Worm (Caenorhabditis elegans) whole organism, L1 larva: ENCODE data around the gene T24A6.1.

Experiments
- C04F5.9 ChIP-seq: sonication (generic microtip); optimal IDR thresholded peaks from 2 replicates; lab custom pipeline; 2016; ENCODE audit warnings: missing genetic modification characterization, missing compliant biosample characterization
- C16A3.4 ChIP-seq: fragments of 150-350 bp; optimal IDR thresholded peaks from 2 replicates; lab custom pipeline; 2014; ENCODE audit warnings: missing biosample characterization, missing genetic modification characterization
- F16B12.6 ChIP-seq: fragments of 150-350 bp; optimal IDR thresholded peaks from 2 replicates; lab custom pipeline; 2014; ENCODE audit warnings: missing biosample characterization, missing genetic modification characterization
- alr-1 ChIP-seq: fragments of 200-800 bp; sonication (Bioruptor generic); optimal IDR thresholded peaks from 2 replicates; lab custom pipeline; 2018; ENCODE audit warnings: borderline replicate concordance, mild to moderate bottlenecking, missing genetic modification characterization, missing compliant biosample characterization
- aly-2 ChIP-seq: fragments of 150-350 bp; optimal IDR thresholded peaks from 2 replicates; lab custom pipeline; 2014; ENCODE audit warnings: missing biosample characterization, missing genetic modification characterization
- ama-1 ChIP-seq: fragments of 150-350 bp; optimal IDR thresholded peaks from 2 replicates; lab custom pipeline; 2014
- ceh-82 ChIP-seq, 3 experiments: fragments of 150-350 bp in 1 of 3; sonication (generic microtip) in 2 of 3; optimal IDR thresholded peaks; 2 replicates each; lab custom pipeline; 2014 to 2017; ENCODE audit warnings: missing biosample characterization in 3 of 3, missing genetic modification characterization in 3 of 3
- ceh-88 ChIP-seq: fragments of 200-800 bp; sonication (Bioruptor generic); IDR thresholded peaks from 2 replicates; pipeline ENCODE4 v1.3.6; 2022; ENCODE audit warnings: missing genetic modification characterization, missing compliant biosample characterization
- ceh-90 ChIP-seq: sonication (generic microtip); optimal IDR thresholded peaks from 2 replicates; lab custom pipeline; 2016; ENCODE audit warnings: missing genetic modification characterization, missing compliant biosample characterization
- ces-1 ChIP-seq: fragments of 150-350 bp; optimal IDR thresholded peaks from 2 replicates; lab custom pipeline; 2014; ENCODE audit warnings: missing biosample characterization, missing genetic modification reagents, missing genetic modification characterization
- dpl-1 ChIP-seq, 3 experiments: fragments of 150-350 bp in 2 of 3; sonication (generic microtip) in 1 of 3; optimal IDR thresholded peaks; 2 replicates each; lab custom pipeline; 2014 to 2017; ENCODE audit warnings: missing biosample characterization in 3 of 3, missing genetic modification characterization in 3 of 3, missing genetic modification reagents in 3 of 3
- efl-1 ChIP-seq, 4 experiments: fragments of 150-350 bp; optimal IDR thresholded peaks in 3 of 4; peaks in 1 of 4; 1 replicate in 1 of 4; 2 replicates in 3 of 4; lab custom pipeline; 2014; ENCODE audit warnings: missing biosample characterization in 2 of 4, missing genetic modification characterization in 2 of 4, missing genetic modification reagents in 2 of 4
- egl-27 ChIP-seq, 2 experiments: fragments of 150-350 bp in 1 of 2; sonication (generic microtip); optimal IDR thresholded peaks; 3 replicates each; lab custom pipeline; 2017 to 2018; ENCODE audit warnings: missing biosample characterization in 2 of 2, missing genetic modification characterization in 2 of 2, missing genetic modification reagents in 2 of 2
- fkh-10 ChIP-seq: sonication (generic microtip); optimal IDR thresholded peaks from 2 replicates; lab custom pipeline; 2017; ENCODE audit warnings: missing biosample characterization, missing genetic modification reagents, missing genetic modification characterization
- fkh-8 ChIP-seq: sonication (generic microtip); optimal IDR thresholded peaks from 2 replicates; lab custom pipeline; 2016; ENCODE audit warnings: mild to moderate bottlenecking, missing genetic modification characterization, missing compliant biosample characterization
- fos-1 ChIP-seq: fragments of 150-350 bp; optimal IDR thresholded peaks from 2 replicates; lab custom pipeline; 2014; ENCODE audit warnings: missing biosample characterization, missing genetic modification characterization
- hlh-17 ChIP-seq: fragments of 200-800 bp; sonication (Bioruptor generic); optimal IDR thresholded peaks from 2 replicates; lab custom pipeline; 2018; ENCODE audit warnings: missing genetic modification characterization, mild to moderate bottlenecking, missing compliant biosample characterization, moderate library complexity, borderline replicate concordance
- hlh-4 ChIP-seq: sonication (generic microtip); optimal IDR thresholded peaks from 2 replicates; lab custom pipeline; 2016; ENCODE audit warnings: mild to moderate bottlenecking, missing genetic modification characterization, missing compliant biosample characterization
- irx-1 ChIP-seq: sonication (generic microtip); optimal IDR thresholded peaks from 2 replicates; lab custom pipeline; 2016; ENCODE audit warnings: missing genetic modification characterization, missing compliant biosample characterization
- isw-1 ChIP-seq: fragments of 200-800 bp; sonication (Bioruptor generic); IDR thresholded peaks from 2 replicates; pipeline ENCODE4 v1.3.6; 2022; ENCODE audit warnings: missing genetic modification characterization, missing compliant biosample characterization
- jun-1 ChIP-seq: fragments of 150-350 bp; optimal IDR thresholded peaks from 2 replicates; lab custom pipeline; 2014; ENCODE audit warnings: missing biosample characterization, missing genetic modification reagents, missing genetic modification characterization
- lin-13 ChIP-seq: fragments of 150-350 bp; optimal IDR thresholded peaks from 2 replicates; lab custom pipeline; 2014; ENCODE audit warnings: missing biosample characterization, missing genetic modification reagents, missing genetic modification characterization
- lin-14 ChIP-seq: fragments of 200-800 bp; sonication (Bioruptor generic); optimal IDR thresholded peaks from 2 replicates; lab custom pipeline; 2018; ENCODE audit warnings: mild to moderate bottlenecking, missing genetic modification characterization, moderate library complexity, missing compliant biosample characterization
- lin-35 ChIP-seq, 2 experiments: fragments of 150-350 bp; optimal IDR thresholded peaks; 2 replicates each; lab custom pipeline; 2014; ENCODE audit warnings: missing biosample characterization in 2 of 2, missing genetic modification characterization in 2 of 2, missing genetic modification reagents in 2 of 2
- lir-3 ChIP-seq: sonication (generic microtip); optimal IDR thresholded peaks from 2 replicates; lab custom pipeline; 2016; ENCODE audit warnings: mild to moderate bottlenecking, missing genetic modification characterization, moderate library complexity, missing compliant biosample characterization; ENCODE audit not compliant: poor library complexity
- mdl-1 ChIP-seq, 2 experiments: fragments of 150-350 bp; optimal IDR thresholded peaks; 2 replicates each; lab custom pipeline; 2014 to 2017; ENCODE audit warnings: missing biosample characterization in 2 of 2, missing genetic modification characterization in 2 of 2, inconsistent platforms in 1 of 2
- mef-2 ChIP-seq: fragments of 150-350 bp; optimal IDR thresholded peaks from 2 replicates; lab custom pipeline; 2014; ENCODE audit warnings: missing biosample characterization, missing genetic modification characterization
- mep-1 ChIP-seq: fragments of 150-350 bp; optimal IDR thresholded peaks from 2 replicates; lab custom pipeline; 2014; ENCODE audit warnings: missing biosample characterization, missing genetic modification characterization
- nhr-12 ChIP-seq: sonication (generic microtip); optimal IDR thresholded peaks from 2 replicates; lab custom pipeline; 2017; ENCODE audit warnings: missing biosample characterization, missing genetic modification characterization
- nhr-19 ChIP-seq: fragments of 200-800 bp; sonication (Bioruptor generic); conservative IDR thresholded peaks from 2 replicates; pipeline ENCODE4 v1.3.6; 2022; ENCODE audit warnings: missing genetic modification characterization, missing compliant biosample characterization
- nhr-20 ChIP-seq: sonication (generic microtip); optimal IDR thresholded peaks from 2 replicates; lab custom pipeline; 2016; ENCODE audit warnings: mild to moderate bottlenecking, missing genetic modification characterization, missing compliant biosample characterization
- nhr-237 ChIP-seq: fragments of 150-350 bp; optimal IDR thresholded peaks from 2 replicates; lab custom pipeline; 2014; ENCODE audit warnings: missing biosample characterization, missing genetic modification characterization
- nhr-28 ChIP-seq: fragments of 150-350 bp; optimal IDR thresholded peaks from 2 replicates; lab custom pipeline; 2014; ENCODE audit warnings: missing biosample characterization, missing genetic modification characterization
- nhr-47 ChIP-seq: sonication (generic microtip); optimal IDR thresholded peaks from 2 replicates; lab custom pipeline; 2016; ENCODE audit warnings: mild to moderate bottlenecking, missing genetic modification characterization, moderate library complexity, missing compliant biosample characterization
- nhr-76 ChIP-seq: sonication (generic microtip); optimal IDR thresholded peaks from 2 replicates; lab custom pipeline; 2017; ENCODE audit warnings: missing biosample characterization, missing genetic modification characterization
- nhr-77 ChIP-seq: fragments of 150-350 bp; optimal IDR thresholded peaks from 2 replicates; lab custom pipeline; 2014; ENCODE audit warnings: missing biosample characterization, missing genetic modification characterization
- pag-3 ChIP-seq: sonication (generic microtip); optimal IDR thresholded peaks from 2 replicates; lab custom pipeline; 2017; ENCODE audit warnings: missing genetic modification characterization, mild to moderate bottlenecking, missing compliant biosample characterization, antibody characterized with exemption, borderline replicate concordance; ENCODE audit not compliant: insufficient read depth
- pqm-1 ChIP-seq: sonication (generic microtip); optimal IDR thresholded peaks from 3 replicates; lab custom pipeline; 2017; ENCODE audit warnings: missing biosample characterization, missing genetic modification characterization
- rnt-1 ChIP-seq: sonication (generic microtip); optimal IDR thresholded peaks from 2 replicates; lab custom pipeline; 2016; ENCODE audit warnings: mild to moderate bottlenecking, missing genetic modification characterization, moderate library complexity, missing compliant biosample characterization
- snu-23 ChIP-seq: sonication (generic microtip); optimal IDR thresholded peaks from 2 replicates; lab custom pipeline; 2016; ENCODE audit warnings: missing genetic modification characterization, missing compliant biosample characterization
- sox-4 ChIP-seq: sonication (generic microtip); optimal IDR thresholded peaks from 2 replicates; lab custom pipeline; 2016; ENCODE audit warnings: missing genetic modification characterization, missing compliant biosample characterization
- tbx-2 ChIP-seq: sonication (generic microtip); optimal IDR thresholded peaks from 2 replicates; lab custom pipeline; 2016; ENCODE audit warnings: missing genetic modification characterization, missing compliant biosample characterization
- tlp-1 ChIP-seq: fragments of 150-350 bp; optimal IDR thresholded peaks from 2 replicates; lab custom pipeline; 2014; ENCODE audit warnings: missing biosample characterization, missing genetic modification characterization
- unc-62 ChIP-seq: fragments of 150-350 bp; optimal IDR thresholded peaks from 2 replicates; lab custom pipeline; 2014; ENCODE audit warnings: missing biosample characterization, missing genetic modification reagents, missing genetic modification characterization
- unc-86 ChIP-seq: sonication (generic microtip); optimal IDR thresholded peaks from 2 replicates; lab custom pipeline; 2016; ENCODE audit warnings: missing genetic modification characterization, missing compliant biosample characterization
- unc-98 ChIP-seq: fragments of 200-800 bp; sonication (Bioruptor generic); IDR thresholded peaks from 2 replicates; pipeline ENCODE4 v1.3.6; 2022; ENCODE audit warnings: missing genetic modification characterization, missing compliant biosample characterization
- vab-15 ChIP-seq: sonication (generic microtip); optimal IDR thresholded peaks from 2 replicates; lab custom pipeline; 2017; ENCODE audit warnings: missing genotype, mild to moderate bottlenecking, missing genetic modification characterization, missing compliant biosample characterization
- zag-1 ChIP-seq: fragments of 150-350 bp; optimal IDR thresholded peaks from 2 replicates; lab custom pipeline; 2014; ENCODE audit warnings: missing biosample characterization, missing genetic modification characterization

Gene T24A6.1

ce11 chrV:3583622-3584021, 24.8 kb downstream of the T24A6.1 start:
- TF ChIP-seq pqm-1 (no peak), vab-15 (no peak), unc-98 (GFP tag; lab: Robert Waterston, UW) (no peak), lin-14 (GFP tag; lab: Kevin White, UChicago) (no peak), fos-1 (tag; lab: Kevin White, UChicago) (no peak)

ce11 chrV:3585011-3585410, 26.2 kb downstream of the T24A6.1 start:
- no peak for TF ChIP-seq fkh-10 (GFP tag; lab: Kevin White, UChicago)
- TF ChIP-seq aly-2 (tag; lab: Kevin White, UChicago) = peak; percentile 3

ce11 chrV:3586014-3586689, 27.3 kb downstream of the T24A6.1 start, which contains the start of the genes rpl-11.1 and T22F3.2:
rpl-11.1 (minus strand) TSS chrV:3586064.
T22F3.2 (plus strand) TSS chrV:3586639.
- TF ChIP-seq mdl-1 (tag; optimal IDR thresholded peaks at IDR 0.05; lab: Kevin White, UChicago) (peak in 1 of 2 experiments; percentile 26), ceh-82 (tag; optimal IDR thresholded peaks at IDR 0.05; lab: Kevin White, UChicago) (peak in 1 of 3 experiments; percentile 35), lin-35 (GFP tag; optimal IDR thresholded peaks at IDR 0.05; lab: Kevin White, UChicago) (peak in 1 of 2 experiments; percentile 35), nhr-47 (tag; lab: Kevin White, UChicago) (no peak), nhr-20 (tag; lab: Kevin White, UChicago) (no peak), ama-1 (lab: Kevin White, UChicago) (no peak), sox-4 (tag; lab: Kevin White, UChicago) (no peak), nhr-19 (no peak), hlh-4 (tag; lab: Kevin White, UChicago) (no peak), pqm-1 (no peak), rnt-1 (tag; lab: Kevin White, UChicago) (peak; percentile 43), nhr-237 (tag; lab: Kevin White, UChicago) (no peak), ceh-90 (tag; lab: Kevin White, UChicago) (no peak), ces-1 (GFP tag; lab: Kevin White, UChicago) (no peak), nhr-12 (tag; lab: Kevin White, UChicago) (no peak), snu-23 (GFP tag; lab: Kevin White, UChicago) (no peak), nhr-77 (tag; lab: Kevin White, UChicago) (no peak), egl-27 (tag; optimal IDR thresholded peaks at IDR 0.05; lab: Kevin White, UChicago) (no peak), hlh-17 (no peak), nhr-76 (no peak), tbx-2 (tag; lab: Kevin White, UChicago) (no peak), F16B12.6 (no peak), tlp-1 (tag; lab: Kevin White, UChicago) (no peak), nhr-28 (tag; lab: Kevin White, UChicago) (no peak), isw-1 (no peak), dpl-1 (GFP tag; optimal IDR thresholded peaks at IDR 0.05; lab: Kevin White, UChicago) (peak in 1 of 3 experiments; percentile 26), mep-1 (tag; lab: Kevin White, UChicago) (no peak), zag-1 (tag; lab: Kevin White, UChicago) (no peak), pag-3 (tag; lab: Kevin White, UChicago) (no peak), C04F5.9 (tag; lab: Kevin White, UChicago) (no peak), aly-2 (tag; lab: Kevin White, UChicago) (no peak), unc-86 (tag; lab: Kevin White, UChicago) (no peak), fkh-8 (tag; lab: Kevin White, UChicago) (no peak), efl-1 (optimal IDR thresholded peaks at IDR 0.05; lab: Kevin White, UChicago) (peak; percentile 31 to 55), efl-1 (GFP tag; optimal IDR thresholded peaks at IDR 0.05 in 1 of 2; lab: Kevin White, UChicago) (peak in 1 of 2 experiments; percentile 33), lin-13 (GFP tag; lab: Kevin White, UChicago) (no peak), C16A3.4 (tag; lab: Kevin White, UChicago) (no peak), lir-3 (tag; lab: Kevin White, UChicago) (no peak), fkh-10 (GFP tag; lab: Kevin White, UChicago) (no peak), jun-1 (no peak), alr-1 (tag; lab: Kevin White, UChicago) (no peak), mef-2 (no peak), unc-62 (GFP tag; lab: Kevin White, UChicago) (no peak), ceh-88 (GFP tag; lab: Robert Waterston, UW) (no peak), irx-1 (tag; lab: Kevin White, UChicago) (no peak)
